Fruit fly (Drosophila melanogaster): ENCODE measurements around the gene NELF-B.

The NELF-B gene

DNA sequence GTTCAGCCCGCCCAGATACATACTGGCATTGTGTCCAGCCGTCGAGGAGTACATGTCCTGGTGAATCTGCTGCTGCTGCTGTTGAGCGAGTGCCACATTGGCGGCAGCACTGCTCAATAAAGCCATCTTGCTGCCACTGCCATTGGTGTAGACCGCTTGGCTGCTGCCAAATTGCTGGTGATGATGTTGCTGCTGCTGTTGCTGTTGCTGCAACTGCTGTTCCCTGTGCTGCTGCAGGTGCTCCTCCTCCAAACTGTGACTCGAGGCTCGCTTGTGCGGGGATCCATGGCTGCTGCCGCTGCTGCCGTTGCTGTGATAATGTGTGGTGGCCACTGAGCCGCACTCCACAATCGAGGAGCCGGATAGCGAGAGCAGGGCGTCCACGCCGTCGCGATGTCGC is 42.1 kb downstream of the NELF-B start:
- peak; percentile 91 for TF ChIP-seq Dfd (GFP tag; optimal IDR thresholded peaks at IDR 0.05)
- no peak for TF ChIP-seq CG32264 (GFP tag; optimal IDR thresholded peaks at IDR 0.05)

DNA sequence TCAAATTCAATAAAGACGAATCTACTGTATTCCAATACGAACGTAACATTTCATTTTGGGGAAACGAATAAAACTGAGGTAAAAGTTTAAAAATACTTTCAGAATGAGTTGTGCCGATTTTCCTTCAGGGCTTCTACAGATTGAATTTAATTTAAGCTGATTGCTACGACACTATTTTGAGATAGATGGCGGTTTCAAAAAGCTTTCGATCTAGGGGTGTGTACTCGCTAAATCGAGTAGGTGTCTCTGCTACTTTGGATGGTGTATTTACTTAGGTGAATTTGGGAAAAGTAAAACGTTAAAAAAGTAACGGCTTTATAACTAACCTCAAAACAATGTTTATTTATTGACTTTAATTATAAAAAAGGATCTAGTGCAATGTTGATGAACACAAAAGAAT is 49.3 kb downstream of the NELF-B start:
- TF ChIP-seq Abd-B (GFP tag; optimal IDR thresholded peaks at IDR 0.05) (no peak), Dif (GFP tag; optimal IDR thresholded peaks at IDR 0.05; ENCODE audit: partially characterized antibody) (peak; percentile 49), Myc (optimal IDR thresholded peaks at IDR 0.05) (peak; percentile 51)

DNA sequence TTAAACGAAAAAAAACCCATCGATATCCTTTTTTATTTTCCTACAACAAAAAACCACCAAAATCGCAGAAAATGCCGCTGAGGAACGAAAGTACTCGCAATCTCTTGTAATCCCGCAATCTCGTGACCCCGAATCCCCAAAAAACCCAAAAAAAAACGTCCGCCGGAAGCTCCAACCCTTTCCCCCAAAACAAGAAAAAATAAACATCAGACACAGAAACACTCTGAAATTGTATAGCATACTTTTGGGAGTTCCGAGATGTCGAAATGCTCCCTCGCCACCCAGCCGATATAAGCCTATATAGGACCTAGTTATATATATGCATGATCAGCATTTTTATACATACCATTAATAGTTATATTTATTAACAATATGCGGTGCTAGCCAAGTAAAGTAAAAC is 51.3 kb downstream of the NELF-B start:
- no peak for TF ChIP-seq Rel (GFP tag; optimal IDR thresholded peaks at IDR 0.05)
- no peak for TF ChIP-seq Rel (tag; optimal IDR thresholded peaks at IDR 0.05)
- TF ChIP-seq dmrt93B (GFP tag; optimal IDR thresholded peaks at IDR 0.05): no peak
- TF ChIP-seq Sp1 (GFP tag; optimal IDR thresholded peaks at IDR 0.05): no peak
- TF ChIP-seq Abd-B (GFP tag; optimal IDR thresholded peaks at IDR 0.05): no peak
- TF ChIP-seq CrebA (GFP tag; optimal IDR thresholded peaks at IDR 0.05; ENCODE audit: borderline replicate concordance): no peak
- TF ChIP-seq Hnf4 (GFP tag; optimal IDR thresholded peaks at IDR 0.05): no peak
- TF ChIP-seq CG9705 (GFP tag; optimal IDR thresholded peaks at IDR 0.05): no peak
- TF ChIP-seq usp (GFP tag; optimal IDR thresholded peaks at IDR 0.05): no peak
- no peak for TF ChIP-seq sv (GFP tag; optimal IDR thresholded peaks at IDR 0.05)
- TF ChIP-seq HLH106 (tag; optimal IDR thresholded peaks at IDR 0.05): no peak
- no peak for TF ChIP-seq Vsx2 (GFP tag; optimal IDR thresholded peaks at IDR 0.05; ENCODE audit: partially characterized antibody)
- no peak for TF ChIP-seq jim (GFP tag; optimal IDR thresholded peaks at IDR 0.05)
- TF ChIP-seq tai (GFP tag; optimal IDR thresholded peaks at IDR 0.05): no peak
- TF ChIP-seq sage (GFP tag; optimal IDR thresholded peaks at IDR 0.05): no peak
- no peak for TF ChIP-seq CG32264 (GFP tag; optimal IDR thresholded peaks at IDR 0.05)
- TF ChIP-seq GATAd (GFP tag; optimal IDR thresholded peaks at IDR 0.05): no peak
- no peak for TF ChIP-seq Dfd (GFP tag; optimal IDR thresholded peaks at IDR 0.05)
- no peak for TF ChIP-seq Hr78 (GFP tag; optimal IDR thresholded peaks at IDR 0.05)
- no peak for TF ChIP-seq fru (GFP tag; optimal IDR thresholded peaks at IDR 0.05)
- TF ChIP-seq pan (optimal IDR thresholded peaks at IDR 0.05): no peak
